Worm (Caenorhabditis elegans): Measurements from ENCODE around the gene srj-54.

ce11 chrV:2861505-2861904, 1.9 kb upstream of the srj-54 start, which contains the start of gene srh-270:
- TF ChIP-seq sdz-12 (GFP tag; optimal IDR thresholded peaks at IDR 0.05): no peak
- TF ChIP-seq cey-2 (tag; optimal IDR thresholded peaks at IDR 0.05; ENCODE audit: borderline replicate concordance, insufficient read depth): no peak
- TF ChIP-seq egl-27 (tag; optimal IDR thresholded peaks at IDR 0.05): no peak
